Worm (Caenorhabditis elegans): ENCODE data around the gene str-45.
"Not testable (repeated sequence)": the region's sequence is repeated elsewhere in the genome, so short reads cannot be mapped to it uniquely, and the experiment has no call there.

The str-45 gene

DNA sequence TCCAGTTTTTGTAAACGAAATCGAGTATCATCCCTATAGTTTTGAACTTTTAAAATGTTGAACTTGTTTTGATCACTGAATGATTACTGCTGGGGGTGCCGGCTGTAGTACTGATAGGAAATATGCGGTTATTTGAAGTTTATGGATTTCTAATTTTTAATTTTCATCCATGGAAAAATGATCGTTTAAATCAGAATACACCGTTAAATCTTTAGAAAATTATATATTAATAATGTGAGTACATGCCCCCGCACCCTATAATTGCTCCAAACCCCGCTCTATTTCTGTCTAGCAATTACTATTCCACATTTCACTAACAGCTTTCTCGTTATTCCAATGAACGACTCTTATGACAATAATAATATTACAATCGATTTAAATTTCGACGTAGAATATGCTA, 41.0 kb downstream of the str-45 start, which contains the start of gene Y75B12B.10:
Y75B12B.10 (plus strand) TSS at position 301 of the 400 bp plus-strand sequence.
- TF ChIP-seq ceh-13 (GFP tag; optimal IDR thresholded peaks at IDR 0.05) (no peak), hmbx-1 (tag; optimal IDR thresholded peaks at IDR 0.05) (no peak), ama-1 (optimal IDR thresholded peaks at IDR 0.05) (no peak), ets-7 (tag; optimal IDR thresholded peaks at IDR 0.05) (no peak)

DNA sequence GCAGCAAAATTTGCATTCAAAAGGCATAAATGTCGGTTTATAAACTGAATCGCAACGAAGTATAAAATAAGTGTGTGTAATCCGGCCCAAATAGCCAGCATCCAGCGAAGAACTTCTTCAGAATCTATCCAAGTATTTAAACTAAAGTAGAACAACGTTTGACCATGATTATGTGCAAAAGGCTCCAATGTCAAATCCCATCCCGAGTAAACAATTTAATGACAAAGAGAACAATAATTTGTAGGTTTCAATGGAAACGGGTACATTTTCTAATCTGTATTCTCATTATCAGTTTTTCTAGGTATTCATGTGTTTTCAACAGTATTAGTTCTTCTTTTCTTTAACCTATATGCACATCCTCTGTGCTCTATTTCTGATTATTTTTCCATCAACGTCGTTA, 48.9 kb downstream of the str-45 start, which contains the start of gene C41G6.12:
C41G6.12 (minus strand) TSS at position 101 of the 400 bp plus-strand sequence.
- not testable (repeated sequence) for TF ChIP-seq hmbx-1 (tag; optimal IDR thresholded peaks at IDR 0.05); B0310.2 (tag; optimal IDR thresholded peaks at IDR 0.05); ama-1 (optimal IDR thresholded peaks at IDR 0.05)
